Worm (Caenorhabditis elegans) whole organism, L3 larva: ENCODE measurements around the gene ocr-2.

Experiments used
- R02D3.7 ChIP-seq: fragments of 150-350 bp; optimal IDR thresholded peaks from 2 replicates; lab custom pipeline; 2014; ENCODE audit warnings: missing biosample characterization, missing genetic modification characterization
- ZK546.5 ChIP-seq: sonication (generic microtip); optimal IDR thresholded peaks from 2 replicates; lab custom pipeline; 2017; ENCODE audit warnings: missing biosample characterization, missing genetic modification characterization
- aly-2 ChIP-seq: fragments of 150-350 bp; optimal IDR thresholded peaks from 2 replicates; lab custom pipeline; 2014; ENCODE audit warnings: missing biosample characterization, missing genetic modification characterization
- ceh-28 ChIP-seq: fragments of 150-350 bp; optimal IDR thresholded peaks from 2 replicates; lab custom pipeline; 2014; ENCODE audit warnings: missing biosample characterization, missing genetic modification reagents, missing genetic modification characterization
- ceh-82 ChIP-seq: fragments of 150-350 bp; optimal IDR thresholded peaks from 2 replicates; lab custom pipeline; 2014; ENCODE audit warnings: missing biosample characterization, missing genetic modification characterization
- egl-27 ChIP-seq: sonication (generic microtip); optimal IDR thresholded peaks from 4 replicates; lab custom pipeline; 2017; ENCODE audit warnings: missing biosample characterization, missing genetic modification reagents, missing genetic modification characterization
- elt-1 ChIP-seq: fragments of 150-350 bp; optimal IDR thresholded peaks from 2 replicates; lab custom pipeline; 2014; ENCODE audit warnings: missing biosample characterization, missing genetic modification characterization
- elt-2 ChIP-seq: sonication (generic microtip); optimal IDR thresholded peaks from 2 replicates; lab custom pipeline; 2016; ENCODE audit warnings: missing genetic modification reagents, mild to moderate bottlenecking, missing genetic modification characterization, missing compliant biosample characterization
- elt-3 ChIP-seq, 3 experiments: fragments of 150-350 bp in 1 of 3; sonication (generic microtip) in 2 of 3; optimal IDR thresholded peaks; 2 replicates in 2 of 3; 4 replicates in 1 of 3; lab custom pipeline; 2014 to 2017; ENCODE audit warnings: missing biosample characterization in 3 of 3, missing genetic modification characterization in 3 of 3
- fkh-2 ChIP-seq: fragments of 150-350 bp; optimal IDR thresholded peaks from 2 replicates; lab custom pipeline; 2014; ENCODE audit warnings: missing biosample characterization, missing genetic modification reagents, missing genetic modification characterization
- fos-1 ChIP-seq: fragments of 150-350 bp; optimal IDR thresholded peaks from 2 replicates; lab custom pipeline; 2014; ENCODE audit warnings: missing biosample characterization, missing genetic modification characterization
- hmg-11 ChIP-seq: sonication (generic microtip); optimal IDR thresholded peaks from 2 replicates; lab custom pipeline; 2016; ENCODE audit warnings: missing genetic modification characterization, missing compliant biosample characterization
- jun-1 ChIP-seq: fragments of 150-350 bp; optimal IDR thresholded peaks from 2 replicates; lab custom pipeline; 2014; ENCODE audit warnings: missing biosample characterization, missing genetic modification reagents, missing genetic modification characterization
- lin-15B ChIP-seq: fragments of 150-350 bp; optimal IDR thresholded peaks from 2 replicates; lab custom pipeline; 2014; ENCODE audit warnings: missing biosample characterization, missing genetic modification characterization
- lin-39 ChIP-seq: fragments of 150-350 bp; optimal IDR thresholded peaks from 2 replicates; lab custom pipeline; 2018; ENCODE audit warnings: missing biosample characterization, missing genetic modification reagents, missing genetic modification characterization
- lsy-12 ChIP-seq: sonication (generic microtip); optimal IDR thresholded peaks from 2 replicates; lab custom pipeline; 2016; ENCODE audit warnings: mild to moderate bottlenecking, missing genetic modification characterization, missing compliant biosample characterization
- mdl-1 ChIP-seq: fragments of 150-350 bp; optimal IDR thresholded peaks from 2 replicates; lab custom pipeline; 2014; ENCODE audit warnings: missing biosample characterization, missing genetic modification characterization
- mml-1 ChIP-seq: fragments of 150-350 bp; sonication (generic microtip); optimal IDR thresholded peaks from 3 replicates; lab custom pipeline; 2014; ENCODE audit warnings: missing biosample characterization, missing genetic modification characterization
- nfya-1 ChIP-seq: sonication (generic microtip); optimal IDR thresholded peaks from 2 replicates; lab custom pipeline; 2017; ENCODE audit warnings: missing genetic modification characterization, mild to moderate bottlenecking, missing compliant biosample characterization, antibody characterized with exemption, moderate library complexity; ENCODE audit not compliant: insufficient read depth
- nhr-11 ChIP-seq: fragments of 150-350 bp; optimal IDR thresholded peaks from 2 replicates; lab custom pipeline; 2014; ENCODE audit warnings: missing biosample characterization, missing genetic modification characterization
- nhr-23 ChIP-seq: fragments of 150-350 bp; optimal IDR thresholded peaks from 2 replicates; lab custom pipeline; 2014; ENCODE audit warnings: missing biosample characterization, missing genetic modification reagents, missing genetic modification characterization
- nhr-28 ChIP-seq: fragments of 150-350 bp; optimal IDR thresholded peaks from 2 replicates; lab custom pipeline; 2014; ENCODE audit warnings: missing biosample characterization, missing genetic modification characterization
- nhr-43 ChIP-seq: sonication (generic microtip); optimal IDR thresholded peaks from 2 replicates; lab custom pipeline; 2016; ENCODE audit warnings: mild to moderate bottlenecking, missing genetic modification characterization, missing compliant biosample characterization; ENCODE audit not compliant: poor library complexity, severe bottlenecking
- nhr-76 ChIP-seq: fragments of 150-350 bp; sonication (generic microtip); optimal IDR thresholded peaks from 5 replicates; lab custom pipeline; 2014; ENCODE audit warnings: missing biosample characterization, missing genetic modification characterization
- nhr-77 ChIP-seq: fragments of 150-350 bp; optimal IDR thresholded peaks from 2 replicates; lab custom pipeline; 2014; ENCODE audit warnings: missing biosample characterization, missing genetic modification characterization
- pqm-1 ChIP-seq: fragments of 150-350 bp; optimal IDR thresholded peaks from 2 replicates; lab custom pipeline; 2017; ENCODE audit warnings: missing biosample characterization, missing genetic modification characterization, inconsistent platforms
- sea-2 ChIP-seq: fragments of 150-350 bp; sonication (generic microtip); optimal IDR thresholded peaks from 4 replicates; lab custom pipeline; 2014; ENCODE audit warnings: missing biosample characterization, missing genetic modification reagents, missing genetic modification characterization
- snpc-4 ChIP-seq: fragments of 150-350 bp; optimal IDR thresholded peaks from 2 replicates; lab custom pipeline; 2014; ENCODE audit warnings: missing biosample characterization, missing genetic modification characterization
- tbx-2 ChIP-seq: sonication (generic microtip); optimal IDR thresholded peaks from 2 replicates; lab custom pipeline; 2016; ENCODE audit warnings: mild to moderate bottlenecking, missing genetic modification characterization, missing compliant biosample characterization
- zag-1 ChIP-seq: fragments of 150-350 bp; optimal IDR thresholded peaks from 2 replicates; lab custom pipeline; 2014; ENCODE audit warnings: missing biosample characterization, missing genetic modification characterization
- ztf-11 ChIP-seq: fragments of 150-350 bp; optimal IDR thresholded peaks from 2 replicates; lab custom pipeline; 2014; ENCODE audit warnings: missing biosample characterization, missing genetic modification characterization

The ocr-2 gene

DNA sequence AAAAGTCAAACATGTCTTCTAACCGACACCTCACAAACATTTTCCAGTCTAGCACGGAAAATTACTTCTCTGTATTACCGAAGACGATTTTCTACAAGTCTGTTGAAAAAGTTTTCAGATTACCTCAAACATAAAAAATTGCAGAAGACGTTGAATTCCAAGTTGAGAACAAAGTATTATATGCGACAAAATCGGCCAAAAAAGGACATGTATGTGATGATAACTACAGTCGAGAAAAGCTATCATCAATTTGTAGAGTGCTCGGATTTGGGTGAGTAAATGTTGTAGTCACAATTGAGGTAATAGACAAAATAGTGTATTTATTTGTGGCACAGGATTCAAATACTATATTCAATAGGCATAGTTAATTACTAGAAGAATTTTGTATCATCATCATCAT is 11.0 kb downstream of the ocr-2 start:
- TF ChIP-seq tbx-2: no peak
- TF ChIP-seq egl-27: no peak

DNA sequence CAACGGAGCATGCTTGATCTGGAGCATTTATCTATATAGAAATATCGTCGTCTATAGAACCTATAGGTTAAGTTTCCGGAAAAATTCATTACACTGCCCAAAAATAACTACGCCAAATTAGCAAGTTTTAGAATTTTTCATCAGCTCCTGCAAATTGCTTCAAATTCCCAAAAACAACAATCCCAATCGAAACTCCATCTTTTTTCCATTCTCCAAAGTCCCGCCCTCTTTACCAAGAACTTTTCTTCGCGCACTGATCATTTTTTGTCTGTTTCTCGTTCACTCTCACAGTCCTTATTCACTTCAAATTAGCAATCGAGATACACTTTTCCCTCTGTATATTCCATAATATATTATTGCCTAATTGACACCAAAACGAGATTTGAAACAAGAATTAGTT is 13.6 kb downstream of the ocr-2 start, which contains the start of gene svh-1:
Gene svh-1, plus strand, starts transcription at position 301 of the 400 bp plus-strand sequence.
- TF ChIP-seq zag-1 (tag; lab: Kevin White, UChicago) (no peak), lsy-12 (no peak), nhr-76 (tag; lab: Kevin White, UChicago) (no peak), snpc-4 (tag; lab: Kevin White, UChicago) (no peak), ztf-11 (no peak), elt-3 (tag; optimal IDR thresholded peaks at IDR 0.05; lab: Kevin White, UChicago) (no peak)
- TF ChIP-seq, all 47 proteins: peak for 0

- TF ChIP-seq nhr-11 (tag; lab: Kevin White, UChicago) (no peak), ZK546.5 (tag; lab: Kevin White, UChicago) (no peak), fkh-2 (tag; lab: Kevin White, UChicago) (no peak), tbx-2 (no peak), jun-1 (tag; lab: Kevin White, UChicago) (no peak), mml-1 (tag; lab: Kevin White, UChicago) (no peak), ceh-28 (peak; percentile 36), lin-39 (no peak), fos-1 (tag; lab: Kevin White, UChicago) (no peak), snpc-4 (tag; lab: Kevin White, UChicago) (peak; percentile 32), nfya-1 (tag; lab: Kevin White, UChicago) (peak; percentile 76), elt-2 (tag; lab: Kevin White, UChicago) (peak; percentile 8), lin-15B (tag; lab: Kevin White, UChicago) (peak; percentile 38), hmg-11 (tag; lab: Kevin White, UChicago) (peak; percentile 62), elt-1 (tag; lab: Kevin White, UChicago) (no peak)
These were observed 14.4 kb downstream of the ocr-2 start, which contains the start of gene hgrs-1 for ce11 chrIV:8205272-8206098. Gene hgrs-1, minus strand, starts transcription at chrIV:8206048.

DNA sequence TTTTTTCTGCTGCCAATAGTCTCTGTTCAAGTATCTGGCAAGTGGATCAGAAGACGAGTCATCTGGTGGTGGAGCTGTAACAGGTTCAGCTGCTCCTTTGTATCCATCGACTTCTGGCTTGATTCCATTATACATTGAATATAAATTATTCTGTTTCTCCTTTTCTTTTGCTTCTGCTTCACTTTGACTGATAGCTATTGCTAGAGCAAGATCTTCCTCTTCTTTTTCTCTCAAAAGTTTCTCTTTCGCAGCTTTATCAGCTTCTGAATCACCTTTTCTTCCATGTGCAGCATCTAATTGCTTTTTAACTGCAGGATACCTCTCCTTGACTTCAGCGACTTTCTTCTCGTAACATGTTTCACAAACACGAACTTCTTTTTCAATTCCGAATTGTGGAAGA is 16.3 kb downstream of the ocr-2 start:
- TF ChIP-seq elt-2 (tag; lab: Kevin White, UChicago) (no peak), nhr-23 (tag; lab: Kevin White, UChicago) (no peak), mdl-1 (tag; lab: Kevin White, UChicago) (no peak), lin-15B (tag; lab: Kevin White, UChicago) (no peak), egl-27 (no peak), pqm-1 (tag; lab: Kevin White, UChicago) (no peak), nhr-76 (tag; lab: Kevin White, UChicago) (no peak), R02D3.7 (no peak), elt-3 (tag; optimal IDR thresholded peaks at IDR 0.05; lab: Kevin White, UChicago) (no peak), zag-1 (tag; lab: Kevin White, UChicago) (no peak), ceh-82 (no peak), lin-39 (no peak), jun-1 (tag; lab: Kevin White, UChicago) (no peak), nhr-28 (tag; lab: Kevin White, UChicago) (no peak), hmg-11 (tag; lab: Kevin White, UChicago) (no peak), nhr-43 (tag; lab: Kevin White, UChicago) (no peak)
- TF ChIP-seq, all 47 proteins: peak for 0

DNA sequence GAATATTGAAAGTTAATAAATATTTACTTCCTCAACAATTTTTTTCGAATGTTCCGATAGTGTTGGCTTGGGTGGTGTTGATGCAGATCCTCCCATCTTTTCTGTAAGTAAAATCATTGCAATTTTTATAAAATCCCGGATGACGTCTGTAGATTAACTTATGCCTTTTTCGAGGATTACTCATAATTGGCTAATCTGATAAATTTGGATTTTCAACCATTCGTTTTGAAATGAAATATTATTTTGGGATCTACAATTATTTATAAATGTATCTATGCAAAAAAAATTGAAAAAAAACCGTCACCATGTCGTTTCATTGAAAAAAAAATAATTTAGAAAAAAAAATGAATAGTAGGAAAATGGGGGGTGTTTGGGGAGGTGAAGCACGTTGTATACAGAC is 18.8 kb downstream of the ocr-2 start, which contains the start of gene glrx-22:
Gene glrx-22, minus strand, starts transcription at position 101 of the 400 bp plus-strand sequence.
- no peak for TF ChIP-seq elt-3 (tag; optimal IDR thresholded peaks at IDR 0.05; lab: Kevin White, UChicago)
- no peak for TF ChIP-seq nhr-28 (tag; lab: Kevin White, UChicago)
- no peak for TF ChIP-seq lin-39
- TF ChIP-seq R02D3.7: no peak
- no peak for TF ChIP-seq lsy-12
- TF ChIP-seq aly-2 (tag; lab: Kevin White, UChicago): no peak
- no peak for TF ChIP-seq ztf-11
- TF ChIP-seq nhr-77 (tag; lab: Kevin White, UChicago): no peak
- no peak for TF ChIP-seq sea-2 (GFP tag; lab: Kevin White, UChicago)
- TF ChIP-seq nhr-76 (tag; lab: Kevin White, UChicago): no peak
